Worm (Caenorhabditis elegans): ENCODE data around the gene sel-10.
A peak's percentile ranks its signal among the peaks of the same experiment; 100 is the strongest.

Gene sel-10

ce11 chrV:13818824-13819408, at the start of gene sel-10:
Gene sel-10, plus strand, starts transcription at chrV:13819361.
- no peak for TF ChIP-seq unc-120 (tag; optimal IDR thresholded peaks at IDR 0.05; ENCODE audit: poor library complexity, severe bottlenecking)
- TF ChIP-seq tbx-8 (GFP tag; optimal IDR thresholded peaks at IDR 0.05) = no peak
- TF ChIP-seq nhr-28 (tag; optimal IDR thresholded peaks at IDR 0.05) = no peak
- no peak for TF ChIP-seq ztf-11 (tag; optimal IDR thresholded peaks at IDR 0.05)
- TF ChIP-seq pha-4 (tag; optimal IDR thresholded peaks at IDR 0.05) = peak; percentile 60
- no peak for TF ChIP-seq ceh-43 (GFP tag; optimal IDR thresholded peaks at IDR 0.05)
- no peak for TF ChIP-seq elt-1 (tag; optimal IDR thresholded peaks at IDR 0.05; ENCODE audit: borderline replicate concordance, insufficient read depth)
- TF ChIP-seq zip-8 (tag; optimal IDR thresholded peaks at IDR 0.05) = no peak
- TF ChIP-seq hlh-1 (tag; optimal IDR thresholded peaks at IDR 0.05) = peak; percentile 51
- peak; percentile 63 for TF ChIP-seq mep-1 (tag; optimal IDR thresholded peaks at IDR 0.05)
- TF ChIP-seq ces-1 (GFP tag; optimal IDR thresholded peaks at IDR 0.05) = no peak
- no peak for TF ChIP-seq ceh-39 (tag; optimal IDR thresholded peaks at IDR 0.05)
- no peak for TF ChIP-seq sem-2 (GFP tag; optimal IDR thresholded peaks at IDR 0.05)
- TF ChIP-seq mab-5 (tag; optimal IDR thresholded peaks at IDR 0.05) = no peak
- TF ChIP-seq ham-2 (GFP tag; optimal IDR thresholded peaks at IDR 0.05) = no peak
- TF ChIP-seq unc-62 (GFP tag; optimal IDR thresholded peaks at IDR 0.05) = no peak
- TF ChIP-seq lin-13 (tag; optimal IDR thresholded peaks at IDR 0.05) = peak; percentile 61
- no peak for TF ChIP-seq unc-39 (tag; optimal IDR thresholded peaks at IDR 0.05)
- TF ChIP-seq lin-32 (GFP tag; optimal IDR thresholded peaks at IDR 0.05) = peak; percentile 55
- TF ChIP-seq cnd-1 (tag; optimal IDR thresholded peaks at IDR 0.05) = no peak
- TF ChIP-seq nhr-12 (tag; optimal IDR thresholded peaks at IDR 0.05) = no peak
- no peak for TF ChIP-seq snpc-4 (tag; optimal IDR thresholded peaks at IDR 0.05)
- TF ChIP-seq nhr-237 (tag; optimal IDR thresholded peaks at IDR 0.05) = no peak
- TF ChIP-seq drap-1 (GFP tag; optimal IDR thresholded peaks at IDR 0.05) = peak; percentile 23
- no peak for TF ChIP-seq elt-3 (tag; optimal IDR thresholded peaks at IDR 0.05)
- peak; percentile 67 for TF ChIP-seq lsy-2 (tag; optimal IDR thresholded peaks at IDR 0.05)

DNA sequence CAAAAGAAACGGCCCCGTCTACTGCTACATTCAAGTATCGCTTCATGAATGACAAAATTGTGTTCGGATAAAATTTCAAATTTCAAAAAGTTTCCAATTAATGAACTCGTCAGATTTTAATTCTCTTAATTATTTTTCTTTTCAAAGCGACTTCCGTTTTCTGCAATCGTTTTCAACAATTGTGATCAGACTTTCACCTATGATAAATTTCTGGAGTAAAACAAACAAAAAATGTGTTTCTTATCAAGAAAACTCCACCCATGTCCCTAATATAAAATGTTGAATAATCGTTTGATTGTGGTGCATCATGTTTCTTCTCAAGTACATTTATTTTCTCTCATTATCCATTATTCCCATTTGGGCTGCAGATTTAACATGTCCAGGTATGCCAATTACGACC, 48.0 kb upstream of the sel-10 start, which contains the start of gene F20G2.5:
TSS of gene F20G2.5 (plus strand) at position 301 of the 400 bp plus-strand sequence.
- no peak for TF ChIP-seq mls-2 (tag; optimal IDR thresholded peaks at IDR 0.05)
- TF ChIP-seq ceh-83 (GFP tag; optimal IDR thresholded peaks at IDR 0.05) = no peak
- no peak for TF ChIP-seq nhr-237 (tag; optimal IDR thresholded peaks at IDR 0.05)

- TF ChIP-seq elt-3 (tag; optimal IDR thresholded peaks at IDR 0.05) (no peak), elt-1 (tag; optimal IDR thresholded peaks at IDR 0.05; ENCODE audit: borderline replicate concordance, insufficient read depth) (no peak)
These were observed 43.6 kb upstream of the sel-10 start, which contains the start of gene F53C11.1 for ce11 chrV:13775529-13775928. Gene F53C11.1, plus strand, starts transcription at chrV:13775796.

DNA sequence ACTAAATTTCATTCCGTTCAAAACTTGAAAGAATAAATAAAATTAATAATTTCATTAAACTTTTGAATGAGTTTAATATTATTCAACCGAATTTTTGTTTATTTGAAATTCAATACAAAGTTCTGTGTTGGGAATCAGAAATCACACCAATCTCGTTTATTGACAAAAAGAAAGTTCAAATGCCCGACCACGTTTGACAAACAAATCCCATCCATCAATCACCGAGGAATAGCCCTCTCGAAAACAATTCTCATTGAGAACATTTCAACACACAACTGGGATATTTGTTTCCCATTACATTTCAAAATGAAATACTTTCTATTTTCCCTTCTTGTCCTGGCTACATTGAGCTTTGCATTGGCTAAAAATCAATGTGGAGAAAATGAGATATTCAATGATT, 41.3 kb upstream of the sel-10 start, which contains the start of gene F53C11.9:
TSS of gene F53C11.9 (plus strand) at position 159 of the 400 bp plus-strand sequence.
- TF ChIP-seq unc-62 (GFP tag; optimal IDR thresholded peaks at IDR 0.05) = peak; percentile 34
- TF ChIP-seq pha-4 (tag; optimal IDR thresholded peaks at IDR 0.05) = no peak
- TF ChIP-seq elt-1 (tag; optimal IDR thresholded peaks at IDR 0.05; ENCODE audit: borderline replicate concordance, insufficient read depth) = no peak
- no peak for TF ChIP-seq hlh-1 (tag; optimal IDR thresholded peaks at IDR 0.05)
- TF ChIP-seq bed-3 (GFP tag; optimal IDR thresholded peaks at IDR 0.05) = no peak
- TF ChIP-seq sptf-1 (tag; optimal IDR thresholded peaks at IDR 0.05) = no peak

- TF ChIP-seq ceh-39 (tag; optimal IDR thresholded peaks at IDR 0.05) (no peak), ztf-11 (tag; optimal IDR thresholded peaks at IDR 0.05) (no peak), flh-1 (GFP tag; optimal IDR thresholded peaks at IDR 0.05) (no peak), drap-1 (GFP tag; optimal IDR thresholded peaks at IDR 0.05) (no peak), nhr-237 (tag; optimal IDR thresholded peaks at IDR 0.05) (no peak), elt-1 (tag; optimal IDR thresholded peaks at IDR 0.05; ENCODE audit: borderline replicate concordance, insufficient read depth) (no peak), lin-32 (GFP tag; optimal IDR thresholded peaks at IDR 0.05) (no peak), ham-2 (GFP tag; optimal IDR thresholded peaks at IDR 0.05) (no peak), cnd-1 (tag; optimal IDR thresholded peaks at IDR 0.05) (no peak), mls-2 (tag; optimal IDR thresholded peaks at IDR 0.05) (no peak), sptf-1 (tag; optimal IDR thresholded peaks at IDR 0.05) (no peak), unc-39 (tag; optimal IDR thresholded peaks at IDR 0.05) (no peak), nhr-28 (tag; optimal IDR thresholded peaks at IDR 0.05) (no peak), M03D4.4 (tag; optimal IDR thresholded peaks at IDR 0.05) (no peak), tbx-8 (GFP tag; optimal IDR thresholded peaks at IDR 0.05) (no peak), nhr-12 (tag; optimal IDR thresholded peaks at IDR 0.05) (no peak), mab-5 (tag; optimal IDR thresholded peaks at IDR 0.05) (no peak), snpc-4 (tag; optimal IDR thresholded peaks at IDR 0.05) (no peak)
These were observed 38.3 kb upstream of the sel-10 start for ce11 chrV:13780902-13781301.

Measured in whole organism, mixed stage, embryonic.